Worm (Caenorhabditis elegans) whole organism, L4 larva: Measurements from ENCODE around the gene F49H6.17.

ENCODE experiments used
- F49E8.2 ChIP-seq: sonication (generic microtip); optimal IDR thresholded peaks from 2 replicates; lab custom pipeline; 2016; ENCODE audit warnings: missing compliant biosample characterization, mild to moderate bottlenecking, missing genetic modification characterization, borderline replicate concordance
- T20F7.1 ChIP-seq: fragments of 200-800 bp; sonication (Bioruptor generic); optimal IDR thresholded peaks from 2 replicates; lab custom pipeline; 2018; ENCODE audit warnings: mild to moderate bottlenecking, missing genetic modification characterization, missing compliant biosample characterization
- Y48G9A.11 ChIP-seq: fragments of 200-800 bp; sonication (Bioruptor generic); IDR thresholded peaks from 2 replicates; pipeline ENCODE4 v1.3.6; 2022; ENCODE audit warnings: missing genetic modification reagents, missing genetic modification characterization, missing compliant biosample characterization
- Y5F2A.4 ChIP-seq: fragments of 200-800 bp; sonication (Bioruptor generic); optimal IDR thresholded peaks from 2 replicates; lab custom pipeline; 2018; ENCODE audit warnings: mild to moderate bottlenecking, missing genetic modification characterization, missing compliant biosample characterization
- ZK337.2 ChIP-seq: fragments of 200-800 bp; sonication (Bioruptor generic); IDR thresholded peaks from 2 replicates; pipeline ENCODE4 v1.3.6; 2022; ENCODE audit warnings: missing genetic modification reagents, missing genetic modification characterization, missing compliant biosample characterization
- ZK546.5 ChIP-seq, 2 experiments: sonication (generic microtip); optimal IDR thresholded peaks; 2 replicates each; lab custom pipeline; 2017; ENCODE audit warnings: missing biosample characterization in 2 of 2, missing genetic modification characterization in 2 of 2
- ama-1 ChIP-seq: fragments of 150-350 bp; optimal IDR thresholded peaks from 2 replicates; lab custom pipeline; 2014; ENCODE audit warnings: inconsistent platforms, mixed read lengths
- ceh-20 ChIP-seq: fragments of 200-800 bp; sonication (Bioruptor generic); IDR thresholded peaks from 2 replicates; pipeline ENCODE4 v1.3.6; 2022; ENCODE audit warnings: missing genetic modification reagents, missing genetic modification characterization, missing compliant biosample characterization
- ceh-44 ChIP-seq: fragments of 200-800 bp; sonication (Bioruptor generic); IDR thresholded peaks from 2 replicates; pipeline ENCODE4 v1.3.6; 2022; ENCODE audit warnings: missing genetic modification reagents, missing genetic modification characterization, missing compliant biosample characterization
- ceh-62 ChIP-seq: sonication (generic microtip); optimal IDR thresholded peaks from 2 replicates; lab custom pipeline; 2017; ENCODE audit warnings: missing biosample characterization, missing genetic modification characterization
- cey-2 ChIP-seq: sonication (generic microtip); optimal IDR thresholded peaks from 3 replicates; lab custom pipeline; 2017; ENCODE audit warnings: missing genetic modification characterization, mild to moderate bottlenecking, missing compliant biosample characterization, antibody characterized with exemption, borderline replicate concordance; ENCODE audit not compliant: insufficient read depth
- ctbp-1 ChIP-seq: fragments of 200-800 bp; sonication (Bioruptor generic); IDR thresholded peaks from 2 replicates; pipeline ENCODE4 v1.3.6; 2022; ENCODE audit warnings: missing genetic modification reagents, missing genetic modification characterization, missing compliant biosample characterization
- dmd-8 ChIP-seq: fragments of 200-800 bp; sonication (Bioruptor generic); IDR thresholded peaks from 2 replicates; pipeline ENCODE4 v1.3.6; 2022; ENCODE audit warnings: missing genetic modification characterization, missing compliant biosample characterization
- dve-1 ChIP-seq: sonication (generic microtip); optimal IDR thresholded peaks from 2 replicates; lab custom pipeline; 2017; ENCODE audit warnings: antibody characterized with exemption, mild to moderate bottlenecking, missing genetic modification characterization, missing compliant biosample characterization; ENCODE audit not compliant: insufficient read depth
- egl-43 ChIP-seq: fragments of 200-800 bp; sonication (Bioruptor generic); IDR thresholded peaks from 2 replicates; pipeline ENCODE4 v1.3.6; 2022; ENCODE audit warnings: missing genetic modification reagents, missing genetic modification characterization, missing compliant biosample characterization
- fkh-10 ChIP-seq: fragments of 150-350 bp; optimal IDR thresholded peaks from 2 replicates; lab custom pipeline; 2014; ENCODE audit warnings: missing biosample characterization, missing genetic modification reagents, missing genetic modification characterization
- hlh-30 ChIP-seq: sonication (generic microtip); optimal IDR thresholded peaks from 2 replicates; lab custom pipeline; 2017; ENCODE audit warnings: antibody characterized with exemption, mild to moderate bottlenecking, missing genetic modification characterization, missing compliant biosample characterization; ENCODE audit not compliant: insufficient read depth
- lin-15B ChIP-seq: fragments of 150-350 bp; sonication (generic microtip); optimal IDR thresholded peaks from 3 replicates; lab custom pipeline; 2014; ENCODE audit warnings: missing biosample characterization, missing genetic modification characterization
- lin-29 ChIP-seq: fragments of 200-800 bp; sonication (Bioruptor generic); IDR thresholded peaks from 2 replicates; pipeline ENCODE4 v1.3.6; 2022; ENCODE audit warnings: missing genetic modification reagents, missing genetic modification characterization, missing compliant biosample characterization
- mes-2 ChIP-seq: sonication (generic microtip); optimal IDR thresholded peaks from 2 replicates; lab custom pipeline; 2016; ENCODE audit warnings: missing genotype, mild to moderate bottlenecking, missing genetic modification characterization, missing compliant biosample characterization; ENCODE audit not compliant: poor library complexity, severe bottlenecking
- nhr-10 ChIP-seq: fragments of 150-350 bp; optimal IDR thresholded peaks from 2 replicates; lab custom pipeline; 2014; ENCODE audit warnings: missing biosample characterization, missing genetic modification characterization
- nhr-102 ChIP-seq: sonication (generic microtip); optimal IDR thresholded peaks from 2 replicates; lab custom pipeline; 2016; ENCODE audit warnings: mild to moderate bottlenecking, missing genetic modification characterization, moderate library complexity, missing compliant biosample characterization
- nhr-111 ChIP-seq: fragments of 200-800 bp; sonication (Bioruptor generic); optimal IDR thresholded peaks from 2 replicates; lab custom pipeline; 2018; ENCODE audit warnings: mild to moderate bottlenecking, missing genetic modification characterization, missing compliant biosample characterization
- nhr-42 ChIP-seq: fragments of 200-800 bp; sonication (Bioruptor generic); IDR thresholded peaks from 2 replicates; pipeline ENCODE4 v1.3.6; 2022; ENCODE audit warnings: missing genetic modification characterization, missing compliant biosample characterization
- nhr-77 ChIP-seq: fragments of 150-350 bp; optimal IDR thresholded peaks from 2 replicates; lab custom pipeline; 2014; ENCODE audit warnings: missing biosample characterization, missing genetic modification characterization
- pha-4 ChIP-seq, 2 experiments: fragments of 150-350 bp in 1 of 2; fragments of 200-800 bp in 1 of 2; sonication (Bioruptor generic) in 1 of 2; IDR thresholded peaks in 1 of 2; optimal IDR thresholded peaks in 1 of 2; 2 replicates each; pipeline versions ENCODE4 v1.3.6 to Lab custom; 2014 to 2022; ENCODE audit warnings: missing genetic modification characterization in 2 of 2, missing genetic modification reagents in 2 of 2, missing biosample characterization in 1 of 2, missing compliant biosample characterization in 1 of 2
- php-3 ChIP-seq: fragments of 200-800 bp; sonication (Bioruptor generic); IDR thresholded peaks from 2 replicates; pipeline ENCODE4 v1.3.6; 2022; ENCODE audit warnings: missing genetic modification reagents, missing genetic modification characterization, missing compliant biosample characterization
- pqm-1 ChIP-seq: sonication (generic microtip); optimal IDR thresholded peaks from 2 replicates; lab custom pipeline; 2017; ENCODE audit warnings: missing biosample characterization, missing genetic modification characterization
- snpc-1.2 ChIP-seq: fragments of 200-800 bp; sonication (Bioruptor generic); IDR thresholded peaks from 2 replicates; pipeline ENCODE4 v1.3.6; 2022; ENCODE audit warnings: missing genetic modification reagents, missing genetic modification characterization, missing compliant biosample characterization
- tra-1 ChIP-seq: fragments of 200-800 bp; sonication (Bioruptor generic); IDR thresholded peaks from 2 replicates; pipeline ENCODE4 v1.3.6; 2022; ENCODE audit warnings: missing genetic modification reagents, missing genetic modification characterization, missing compliant biosample characterization
- unc-39 ChIP-seq: sonication (generic microtip); optimal IDR thresholded peaks from 2 replicates; lab custom pipeline; 2017; ENCODE audit warnings: missing biosample characterization, missing genetic modification characterization
- zag-1 ChIP-seq: fragments of 150-350 bp; optimal IDR thresholded peaks from 2 replicates; lab custom pipeline; 2014; ENCODE audit warnings: missing biosample characterization, missing genetic modification characterization
- ztf-11 ChIP-seq: fragments of 150-350 bp; optimal IDR thresholded peaks from 2 replicates; lab custom pipeline; 2014; ENCODE audit warnings: missing biosample characterization, missing genetic modification characterization

Gene F49H6.17

ce11 chrV:17030430-17030829 lies 10.6 kb downstream of the F49H6.17 start:
- TF ChIP-seq tra-1 (GFP tag; lab: Robert Waterston, UW) (no peak), F49E8.2 (tag; lab: Kevin White, UChicago) (no peak), ctbp-1 (GFP tag; lab: Robert Waterston, UW) (no peak), ZK337.2 (GFP tag; lab: Robert Waterston, UW) (no peak)

- TF ChIP-seq cey-2 (tag; lab: Kevin White, UChicago) (no peak), dve-1 (tag; lab: Kevin White, UChicago) (no peak), ceh-44 (GFP tag; lab: Robert Waterston, UW) (no peak), nhr-102 (tag; lab: Kevin White, UChicago) (no peak), mes-2 (tag; lab: Kevin White, UChicago) (no peak), ceh-62 (no peak), dmd-8 (GFP tag; lab: Robert Waterston, UW) (no peak), ZK546.5 (tag; optimal IDR thresholded peaks at IDR 0.05; lab: Kevin White, UChicago) (no peak), nhr-77 (no peak)
Observed at ce11 chrV:17035850-17036249, 16.1 kb downstream of the F49H6.17 start, which contains the start of gene srz-94. Gene srz-94, minus strand, starts transcription at chrV:17035950.

ce11 chrV:17042263-17042662 lies 22.5 kb downstream of the F49H6.17 start, which contains the start of gene hpo-33:
Gene hpo-33, plus strand, starts transcription at chrV:17042563.
- TF ChIP-seq Y48G9A.11 (GFP tag; lab: Robert Waterston, UW) (no peak), pha-4 (GFP tag; IDR thresholded peaks at IDR 0.05; lab: Robert Waterston, UW) (no peak), pha-4 (tag; optimal IDR thresholded peaks at IDR 0.05; lab: Kevin White, UChicago) (no peak), zag-1 (no peak), tra-1 (GFP tag; lab: Robert Waterston, UW) (no peak), ama-1 (lab: Kevin White, UChicago) (no peak), unc-39 (tag; lab: Kevin White, UChicago) (no peak), nhr-111 (no peak), snpc-1.2 (GFP tag; lab: Robert Waterston, UW) (no peak), mes-2 (tag; lab: Kevin White, UChicago) (no peak)

- TF ChIP-seq ztf-11 (tag; lab: Kevin White, UChicago) (no peak), F49E8.2 (tag; lab: Kevin White, UChicago) (no peak), fkh-10 (GFP tag; lab: Kevin White, UChicago) (no peak), egl-43 (GFP tag; lab: Robert Waterston, UW) (no peak), T20F7.1 (no peak), nhr-42 (GFP tag; lab: Robert Waterston, UW) (no peak), Y5F2A.4 (GFP tag; lab: Kevin White, UChicago) (no peak), nhr-10 (no peak), pqm-1 (tag; lab: Kevin White, UChicago) (no peak), lin-29 (GFP tag; lab: Robert Waterston, UW) (no peak), lin-15B (no peak), php-3 (no peak)
Observed at ce11 chrV:17044500-17044899, 24.7 kb downstream of the F49H6.17 start, which contains the start of gene F28B1.2. Gene F28B1.2, plus strand, starts transcription at chrV:17044800.

ce11 chrV:17059987-17060386 lies 40.2 kb downstream of the F49H6.17 start, which contains the start of gene sri-66:
Gene sri-66, plus strand, starts transcription at chrV:17060287.
- TF ChIP-seq hlh-30 (tag; lab: Kevin White, UChicago) (no peak), ceh-20 (no peak), ztf-11 (tag; lab: Kevin White, UChicago) (no peak), ctbp-1 (GFP tag; lab: Robert Waterston, UW) (no peak)
